Fruit fly (Drosophila melanogaster): Measurements from ENCODE around the gene Sptr.

Sptr gene

dm6 chrX:8489048-8489447 is 24.8 kb upstream of the Sptr start, which contains the start of gene CG33181:
CG33181 (plus strand) TSS chrX:8489348.
- TF ChIP-seq CTCF (optimal IDR thresholded peaks at IDR 0.05) (no peak), CG8478 (optimal IDR thresholded peaks at IDR 0.05) (no peak)

- TF ChIP-seq CTCF (optimal IDR thresholded peaks at IDR 0.05) (no peak), CG8478 (optimal IDR thresholded peaks at IDR 0.05) (no peak)
These were observed 20.5 kb upstream of the Sptr start for dm6 chrX:8484778-8485177.

- no peak for TF ChIP-seq CTCF (optimal IDR thresholded peaks at IDR 0.05)
- TF ChIP-seq CG8478 (optimal IDR thresholded peaks at IDR 0.05) = no peak
These were observed 19.4 kb upstream of the Sptr start, which contains the start of gene CG33223 for dm6 chrX:8483671-8484070. CG33223 (minus strand) TSS chrX:8483885.

dm6 chrX:8481462-8481861 is 17.2 kb upstream of the Sptr start, which contains the start of gene Cp38:
Cp38 (plus strand) TSS chrX:8481837.
- no peak for TF ChIP-seq CTCF (optimal IDR thresholded peaks at IDR 0.05)
- no peak for TF ChIP-seq CG8478 (optimal IDR thresholded peaks at IDR 0.05)

- no peak for TF ChIP-seq CG8478 (optimal IDR thresholded peaks at IDR 0.05)
- TF ChIP-seq CTCF (optimal IDR thresholded peaks at IDR 0.05) = no peak
These were observed 14.9 kb upstream of the Sptr start, which contains the start of gene Cp36 for dm6 chrX:8479031-8479568. Cp36 (plus strand) TSS chrX:8479319.

- TF ChIP-seq CTCF (optimal IDR thresholded peaks at IDR 0.05) (no peak), CG8478 (optimal IDR thresholded peaks at IDR 0.05) (no peak)
These were observed 12.6 kb upstream of the Sptr start, which contains the start of gene Cp7Fc for dm6 chrX:8476817-8477216. Cp7Fc (plus strand) TSS chrX:8477117.

dm6 chrX:8475657-8476056 is 11.4 kb upstream of the Sptr start:
- TF ChIP-seq CG8478 (optimal IDR thresholded peaks at IDR 0.05) (no peak), CTCF (optimal IDR thresholded peaks at IDR 0.05) (no peak)

- no peak for TF ChIP-seq CG8478 (optimal IDR thresholded peaks at IDR 0.05)
- TF ChIP-seq CTCF (optimal IDR thresholded peaks at IDR 0.05) = no peak
These were observed 9.2 kb upstream of the Sptr start, which contains the start of gene Cp7Fb for dm6 chrX:8473339-8473887. Cp7Fb (plus strand) TSS chrX:8473837.

dm6 chrX:8470588-8470987 is 6.3 kb upstream of the Sptr start, which contains the start of gene Cp7Fa:
Cp7Fa (plus strand) TSS chrX:8470888.
- TF ChIP-seq CG8478 (optimal IDR thresholded peaks at IDR 0.05) (no peak), CTCF (optimal IDR thresholded peaks at IDR 0.05) (no peak)

dm6 chrX:8469606-8470005 is 5.4 kb upstream of the Sptr start:
- no peak for TF ChIP-seq CTCF (optimal IDR thresholded peaks at IDR 0.05)
- TF ChIP-seq CG8478 (optimal IDR thresholded peaks at IDR 0.05) = no peak

dm6 chrX:8468962-8469459 is 4.8 kb upstream of the Sptr start, which contains the start of gene CG12116:
CG12116 (minus strand) TSS chrX:8469012.
- no peak for TF ChIP-seq CTCF (optimal IDR thresholded peaks at IDR 0.05)
- no peak for TF ChIP-seq CG8478 (optimal IDR thresholded peaks at IDR 0.05)

- TF ChIP-seq CG8478 (optimal IDR thresholded peaks at IDR 0.05) = no peak
- TF ChIP-seq CTCF (optimal IDR thresholded peaks at IDR 0.05) = no peak
These were observed 2.5 kb upstream of the Sptr start for dm6 chrX:8466729-8467215.

dm6 chrX:8461147-8461546 is 3.1 kb downstream of the Sptr start, which contains the start of gene Es2:
Es2 (plus strand) TSS chrX:8461479.
- TF ChIP-seq CG8478 (optimal IDR thresholded peaks at IDR 0.05) (no peak), CTCF (optimal IDR thresholded peaks at IDR 0.05) (no peak)

dm6 chrX:8460686-8461085 is 3.6 kb downstream of the Sptr start, which contains the start of gene CG15347:
CG15347 (minus strand) TSS chrX:8460898.
- no peak for TF ChIP-seq CG8478 (optimal IDR thresholded peaks at IDR 0.05)

dm6 chrX:8460232-8460631 is 4.0 kb downstream of the Sptr start:
- no peak for TF ChIP-seq CG8478 (optimal IDR thresholded peaks at IDR 0.05)
- TF ChIP-seq CTCF (optimal IDR thresholded peaks at IDR 0.05) = no peak

- TF ChIP-seq CG8478 (optimal IDR thresholded peaks at IDR 0.05) = no peak
- no peak for TF ChIP-seq CTCF (optimal IDR thresholded peaks at IDR 0.05)
These were observed 4.7 kb downstream of the Sptr start for dm6 chrX:8459452-8460040.
